Worm (Caenorhabditis elegans) whole organism, L4/young adult: ENCODE results near the gene rha-2.

Experiments used
- W03F9.2 ChIP-seq: fragments of 150-350 bp; optimal IDR thresholded peaks from 2 replicates; lab custom pipeline; 2014; ENCODE audit warnings: missing biosample characterization, missing genetic modification characterization
- dao-5 ChIP-seq: sonication (generic microtip); optimal IDR thresholded peaks from 2 replicates; lab custom pipeline; 2016; ENCODE audit warnings: missing genotype, missing genetic modification characterization, moderate library complexity, missing compliant biosample characterization
- him-1 ChIP-seq: sonication (generic microtip); optimal IDR thresholded peaks from 2 replicates; lab custom pipeline; 2016; ENCODE audit warnings: missing genotype, missing genetic modification reagents, missing genetic modification characterization, missing compliant biosample characterization

Gene rha-2

ce11 chrIII:8614490-8614889 is at the start of gene rha-2:
TSS of gene rha-2 (minus strand) at chrIII:8614569.
- no peak for TF ChIP-seq him-1
- TF ChIP-seq W03F9.2 (tag; lab: Kevin White, UChicago): no peak
- no peak for TF ChIP-seq dao-5

ce11 chrIII:8663143-8663542 is 48.8 kb upstream of the rha-2 start:
- TF ChIP-seq dao-5: no peak
- no peak for TF ChIP-seq W03F9.2 (tag; lab: Kevin White, UChicago)
- no peak for TF ChIP-seq him-1

DNA sequence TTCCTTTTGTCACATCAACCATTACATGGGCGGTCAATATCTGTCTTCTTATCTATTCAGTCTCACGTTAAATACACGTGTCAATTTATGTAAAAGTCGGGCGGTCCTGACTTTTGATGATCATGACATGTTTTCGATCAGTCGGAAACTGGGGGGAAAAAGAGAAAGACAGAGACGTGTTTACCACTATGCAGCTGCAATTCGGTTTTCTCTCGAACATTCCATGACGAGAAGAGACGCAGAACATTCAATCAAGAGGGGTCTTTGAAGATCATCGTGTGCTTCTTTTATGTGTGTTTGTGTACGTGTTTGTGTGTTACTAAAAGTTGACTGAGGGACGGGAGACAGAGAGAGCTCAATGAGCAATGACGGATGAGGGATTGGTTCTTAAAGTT is 44.0 kb upstream of the rha-2 start:
- TF ChIP-seq him-1: peak; percentile 76
- peak; percentile 91 for TF ChIP-seq W03F9.2 (tag; lab: Kevin White, UChicago)
- TF ChIP-seq dao-5: no peak

ce11 chrIII:8657676-8658366 is 43.5 kb upstream of the rha-2 start:
- no peak for TF ChIP-seq W03F9.2 (tag; lab: Kevin White, UChicago)

DNA sequence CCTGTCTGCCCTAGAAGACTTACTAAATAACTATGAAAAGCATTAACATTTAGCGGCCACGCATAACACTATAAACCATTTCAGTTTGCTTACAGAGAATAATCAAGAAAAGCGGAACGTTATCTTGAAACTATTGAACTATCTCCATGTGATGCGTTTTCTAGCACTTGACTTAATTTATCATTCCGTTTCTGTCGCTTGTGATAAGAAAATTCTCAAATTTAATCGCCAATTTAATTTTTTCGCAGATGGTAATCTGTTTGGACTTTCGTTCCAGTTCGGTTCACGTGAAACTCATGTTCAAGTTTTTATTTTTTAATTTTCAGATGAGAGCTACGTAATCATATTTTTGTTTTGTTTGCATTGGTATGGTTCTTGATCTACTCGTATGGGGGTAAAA is 42.6 kb upstream of the rha-2 start:
- TF ChIP-seq him-1 (no peak), dao-5 (no peak), W03F9.2 (tag; lab: Kevin White, UChicago) (no peak)

DNA sequence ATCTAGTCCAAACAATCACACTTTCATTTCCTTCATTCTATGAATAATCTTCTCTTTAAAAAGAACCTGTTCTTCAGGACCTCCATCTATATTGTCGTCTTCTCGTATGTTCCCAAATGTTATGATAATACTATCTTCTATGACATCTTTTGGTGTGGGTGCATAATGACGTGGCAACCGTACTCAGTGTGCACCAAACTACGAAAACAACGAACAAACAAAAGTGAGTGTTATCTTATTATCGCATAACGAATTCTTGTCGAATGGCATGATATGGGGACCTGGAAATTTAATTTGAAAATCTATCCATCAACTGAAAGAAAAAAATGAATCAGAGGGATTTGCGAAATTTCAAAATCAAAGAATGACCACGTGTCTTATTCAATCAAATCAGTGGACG is 41.7 kb upstream of the rha-2 start:
- TF ChIP-seq him-1: no peak
- no peak for TF ChIP-seq W03F9.2 (tag; lab: Kevin White, UChicago)
- TF ChIP-seq dao-5: no peak

DNA sequence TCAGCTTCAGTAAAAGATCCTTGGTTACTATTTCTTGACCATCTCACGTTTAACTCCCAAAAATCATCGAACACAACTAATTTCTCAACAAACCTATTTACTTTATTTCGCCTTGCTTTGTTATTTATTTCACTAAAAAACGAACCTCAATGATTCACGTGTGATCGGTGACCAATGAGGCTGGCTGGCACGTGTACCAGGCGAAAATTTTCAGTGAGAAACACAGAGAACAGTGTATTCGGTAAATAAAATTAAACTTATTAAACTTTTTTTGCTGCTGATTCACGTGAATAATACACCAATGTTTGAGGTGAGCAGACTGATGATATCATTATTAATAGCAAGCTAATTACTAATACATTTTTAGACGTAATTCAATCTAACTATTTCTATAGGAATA is 41.0 kb upstream of the rha-2 start:
- TF ChIP-seq W03F9.2 (tag; lab: Kevin White, UChicago) (no peak), dao-5 (no peak), him-1 (no peak)

ce11 chrIII:8654400-8654980 is 40.1 kb upstream of the rha-2 start:
- TF ChIP-seq him-1 (no peak), dao-5 (no peak)

DNA sequence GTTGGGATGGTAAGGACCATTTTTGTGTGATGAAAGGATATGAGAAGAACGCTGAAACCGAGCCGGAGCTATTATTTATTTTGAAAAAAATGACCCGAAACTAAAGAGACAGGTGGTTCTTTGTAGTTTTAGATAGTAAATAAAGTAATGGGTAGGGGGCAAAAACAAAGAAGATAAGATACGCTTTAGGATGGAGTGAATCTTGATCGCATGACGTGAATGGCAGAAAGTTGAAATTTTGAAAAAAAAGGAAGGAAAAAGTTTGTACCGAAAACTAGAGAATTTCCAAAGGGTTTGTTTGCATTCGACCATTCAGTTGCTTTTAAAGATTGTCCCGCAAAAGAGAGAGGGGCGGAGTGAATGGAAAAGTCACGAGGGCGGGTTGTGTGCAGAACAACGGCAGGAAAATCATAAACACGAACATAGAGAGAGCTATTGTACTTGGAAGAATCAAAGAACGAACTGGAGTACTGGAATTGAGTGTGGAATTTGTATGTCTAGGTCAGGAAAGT is 39.6 kb upstream of the rha-2 start, which contains the start of gene F22B7.9:
Gene F22B7.9, minus strand, starts transcription at position 51 of the 512 bp plus-strand sequence.
- TF ChIP-seq W03F9.2 (tag; lab: Kevin White, UChicago) (no peak), him-1 (no peak), dao-5 (no peak)

DNA sequence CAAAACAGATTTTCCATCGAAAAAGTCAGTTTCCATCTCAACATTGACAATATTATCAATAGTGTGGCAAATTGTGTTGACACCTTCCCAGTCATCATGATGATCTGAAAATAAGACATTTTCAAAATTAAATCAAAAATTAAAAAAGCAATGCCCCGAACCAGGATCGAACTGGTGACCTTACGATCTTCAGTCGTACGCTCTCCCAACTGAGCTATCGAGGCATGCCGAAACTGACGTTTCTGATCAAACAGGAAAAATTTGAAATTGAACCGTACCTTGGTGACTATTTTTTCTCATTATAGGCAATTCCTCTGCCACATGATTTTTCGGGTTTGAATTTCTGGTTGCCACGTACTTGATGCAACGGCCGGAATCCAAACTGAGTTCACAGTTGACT is 39.1 kb upstream of the rha-2 start:
- TF ChIP-seq dao-5 (no peak), him-1 (no peak), W03F9.2 (tag; lab: Kevin White, UChicago) (no peak)

- no peak for TF ChIP-seq dao-5
- no peak for TF ChIP-seq him-1
These were observed 38.6 kb upstream of the rha-2 start for ce11 chrIII:8652922-8653321.

DNA sequence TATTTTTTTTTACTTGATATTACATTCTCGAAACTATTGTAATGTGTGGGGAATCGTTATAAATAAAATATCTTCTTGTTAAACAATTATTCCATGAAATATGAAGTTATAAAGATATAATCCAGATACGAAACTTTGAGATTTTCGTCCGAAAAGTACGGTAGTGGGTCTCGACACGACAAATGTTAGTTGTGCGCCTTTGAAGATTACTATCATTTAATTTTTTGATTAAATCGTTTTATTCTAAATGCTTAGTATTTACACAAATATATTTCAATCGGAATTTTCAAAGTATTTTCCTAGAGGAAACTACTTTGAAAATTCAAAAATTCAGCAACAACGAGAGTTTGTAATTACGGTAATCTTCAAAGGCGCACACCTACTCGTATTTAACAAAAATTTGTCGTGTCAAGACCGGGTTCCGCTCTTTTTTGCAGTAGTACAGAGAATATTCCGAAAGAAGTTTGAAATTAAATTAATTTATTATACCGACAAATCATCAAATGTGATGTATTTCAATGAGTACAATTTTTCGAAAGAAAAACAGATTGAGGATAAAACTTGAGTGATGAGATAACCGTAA is 37.8 kb upstream of the rha-2 start:
- no peak for TF ChIP-seq W03F9.2 (tag; lab: Kevin White, UChicago)
- no peak for TF ChIP-seq dao-5
- TF ChIP-seq him-1: no peak

DNA sequence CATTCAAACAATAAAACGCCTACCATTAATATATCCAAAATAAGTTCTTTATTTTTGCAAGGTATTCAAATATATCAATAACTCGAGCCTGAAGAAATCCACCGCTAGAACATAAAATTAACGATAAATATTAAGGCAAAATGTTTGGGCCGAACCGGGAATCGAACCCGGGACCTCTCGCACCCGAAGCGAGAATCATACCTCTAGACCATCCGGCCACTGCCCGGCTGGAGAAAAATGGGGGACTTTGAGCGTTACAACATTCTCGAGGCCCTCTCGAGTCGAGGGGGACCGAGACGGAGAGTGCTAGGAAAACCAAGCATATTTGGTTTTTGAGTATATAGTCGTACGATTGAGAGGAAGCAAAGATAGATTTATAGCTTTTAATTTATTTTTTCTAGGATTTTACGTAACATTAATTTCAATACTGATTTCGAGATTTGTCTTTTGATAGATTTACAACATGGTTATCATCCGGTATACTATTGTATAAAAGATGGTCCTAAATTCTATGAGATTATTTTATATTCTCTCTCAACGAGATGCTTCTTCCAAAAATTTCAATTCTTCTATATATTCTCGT is 36.0 kb upstream of the rha-2 start, which contains the start of gene flp-23:
Gene flp-23, plus strand, starts transcription at position 533 of the 583 bp plus-strand sequence.
- TF ChIP-seq W03F9.2 (tag; lab: Kevin White, UChicago) (no peak), dao-5 (no peak), him-1 (peak; percentile 59)

DNA sequence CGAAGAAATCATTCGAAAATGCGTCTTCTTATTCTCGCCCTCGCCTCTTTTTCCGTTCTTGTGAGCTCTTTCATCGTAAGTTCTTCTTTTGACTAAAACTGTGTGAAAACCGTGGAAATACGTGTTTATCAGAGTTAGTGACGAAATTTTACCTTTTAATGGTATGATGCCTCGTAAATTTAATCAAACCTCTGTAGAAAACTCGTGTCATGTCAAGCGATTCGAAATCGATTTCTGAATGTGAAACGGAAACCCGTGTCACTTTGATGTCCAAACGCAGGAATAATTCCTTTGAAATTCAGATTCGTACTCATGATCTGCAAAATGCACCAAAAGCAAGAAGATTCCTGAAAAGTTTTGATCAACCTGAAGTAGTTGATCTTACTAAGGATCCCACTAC is 34.2 kb upstream of the rha-2 start, which contains the start of gene F22B7.3:
Gene F22B7.3, plus strand, starts transcription at position 301 of the 400 bp plus-strand sequence.
- TF ChIP-seq him-1: no peak
- TF ChIP-seq W03F9.2 (tag; lab: Kevin White, UChicago): no peak
- TF ChIP-seq dao-5: no peak

ce11 chrIII:8646021-8646420 is 31.7 kb upstream of the rha-2 start:
- TF ChIP-seq dao-5: no peak
- no peak for TF ChIP-seq him-1
- no peak for TF ChIP-seq W03F9.2 (tag; lab: Kevin White, UChicago)
